Fruit fly (Drosophila melanogaster): Measurements from ENCODE around the gene eag.

eag gene

dm6 chrX:14952097-14952844 lies 3.0 kb upstream of the eag start:
- TF ChIP-seq CG1620 (GFP tag; optimal IDR thresholded peaks at IDR 0.05) (no peak), Clk (GFP tag; optimal IDR thresholded peaks at IDR 0.05) (no peak), pad (GFP tag; optimal IDR thresholded peaks at IDR 0.05) (peak; percentile 86), CG7101 (tag; optimal IDR thresholded peaks at IDR 0.05) (peak; percentile 62), CG12768 (GFP tag; optimal IDR thresholded peaks at IDR 0.05) (no peak), tj (GFP tag; optimal IDR thresholded peaks at IDR 0.05) (peak; percentile 90), Mnt (GFP tag; optimal IDR thresholded peaks at IDR 0.05) (peak; percentile 1), bab1 (GFP tag; optimal IDR thresholded peaks at IDR 0.05) (peak; percentile 78), Crg-1 (GFP tag; optimal IDR thresholded peaks at IDR 0.05) (peak; percentile 18), CG14711 (tag; optimal IDR thresholded peaks at IDR 0.05) (peak; percentile 28), ovo (GFP tag; optimal IDR thresholded peaks at IDR 0.05) (peak; percentile 47), toe (GFP tag; optimal IDR thresholded peaks at IDR 0.05) (no peak), Hr96 (GFP tag; optimal IDR thresholded peaks at IDR 0.05) (no peak), kay (GFP tag; ENCODE audit: borderline replicate concordance) (peak; percentile 45), CG11617 (GFP tag; optimal IDR thresholded peaks at IDR 0.05) (peak; percentile 39), cic (GFP tag; optimal IDR thresholded peaks at IDR 0.05) (no peak), cnc (optimal IDR thresholded peaks at IDR 0.05) (no peak), CG7045 (GFP tag; optimal IDR thresholded peaks at IDR 0.05) (peak; percentile 29), CG33017 (tag; optimal IDR thresholded peaks at IDR 0.05) (no peak), CG5204 (GFP tag; optimal IDR thresholded peaks at IDR 0.05) (no peak)

- peak; percentile 84 for TF ChIP-seq pad (GFP tag; optimal IDR thresholded peaks at IDR 0.05)
- peak; percentile 28 for TF ChIP-seq cic (GFP tag; optimal IDR thresholded peaks at IDR 0.05)
- TF ChIP-seq tj (GFP tag; optimal IDR thresholded peaks at IDR 0.05) = peak; percentile 91
- TF ChIP-seq Clk (GFP tag; optimal IDR thresholded peaks at IDR 0.05) = no peak
- TF ChIP-seq Hr96 (GFP tag; optimal IDR thresholded peaks at IDR 0.05) = peak; percentile 34
- no peak for TF ChIP-seq CG7101 (tag; optimal IDR thresholded peaks at IDR 0.05)
- TF ChIP-seq toe (GFP tag; optimal IDR thresholded peaks at IDR 0.05) = peak; percentile 32
- TF ChIP-seq CG12768 (GFP tag; optimal IDR thresholded peaks at IDR 0.05) = peak; percentile 57
- TF ChIP-seq CG14711 (tag; optimal IDR thresholded peaks at IDR 0.05) = no peak
- no peak for TF ChIP-seq CG1620 (GFP tag; optimal IDR thresholded peaks at IDR 0.05)
- peak; percentile 13 for TF ChIP-seq kay (GFP tag; ENCODE audit: borderline replicate concordance)
- TF ChIP-seq CG7045 (GFP tag; optimal IDR thresholded peaks at IDR 0.05) = no peak
Measured at dm6 chrX:14952845-14953720, 2.2 kb upstream of the eag start, which contains the start of gene pdgy. Gene pdgy (minus strand): TSS chrX:14953532.

dm6 chrX:14953896-14954295 lies 1.4 kb upstream of the eag start:
- TF ChIP-seq pad (GFP tag; optimal IDR thresholded peaks at IDR 0.05) (no peak), bab1 (GFP tag; optimal IDR thresholded peaks at IDR 0.05) (peak; percentile 7), CG12768 (GFP tag; optimal IDR thresholded peaks at IDR 0.05) (no peak), Crg-1 (GFP tag; optimal IDR thresholded peaks at IDR 0.05) (no peak), CG5204 (GFP tag; optimal IDR thresholded peaks at IDR 0.05) (no peak), Clk (GFP tag; optimal IDR thresholded peaks at IDR 0.05) (no peak), CG14711 (tag; optimal IDR thresholded peaks at IDR 0.05) (no peak), kay (GFP tag; ENCODE audit: borderline replicate concordance) (no peak), cnc (optimal IDR thresholded peaks at IDR 0.05) (no peak), CG7101 (tag; optimal IDR thresholded peaks at IDR 0.05) (peak; percentile 31), tj (GFP tag; optimal IDR thresholded peaks at IDR 0.05) (no peak), Hr96 (GFP tag; optimal IDR thresholded peaks at IDR 0.05) (peak; percentile 7), CG1620 (GFP tag; optimal IDR thresholded peaks at IDR 0.05) (peak; percentile 65), CG11617 (GFP tag; optimal IDR thresholded peaks at IDR 0.05) (no peak)

dm6 chrX:14960856-14961255 lies 5.6 kb downstream of the eag start:
- TF ChIP-seq ovo (GFP tag; optimal IDR thresholded peaks at IDR 0.05) (no peak), CG33017 (tag; optimal IDR thresholded peaks at IDR 0.05) (no peak), tj (GFP tag; optimal IDR thresholded peaks at IDR 0.05) (no peak), CG12768 (GFP tag; optimal IDR thresholded peaks at IDR 0.05) (no peak), Hr96 (GFP tag; optimal IDR thresholded peaks at IDR 0.05) (no peak), CG1620 (GFP tag; optimal IDR thresholded peaks at IDR 0.05) (no peak), Clk (GFP tag; optimal IDR thresholded peaks at IDR 0.05) (no peak), pad (GFP tag; optimal IDR thresholded peaks at IDR 0.05) (no peak), CG5204 (GFP tag; optimal IDR thresholded peaks at IDR 0.05) (no peak), Mnt (GFP tag; optimal IDR thresholded peaks at IDR 0.05) (no peak), CG7101 (tag; optimal IDR thresholded peaks at IDR 0.05) (no peak), CG11617 (GFP tag; optimal IDR thresholded peaks at IDR 0.05) (no peak), cnc (optimal IDR thresholded peaks at IDR 0.05) (no peak), CG14711 (tag; optimal IDR thresholded peaks at IDR 0.05) (no peak), kay (GFP tag; ENCODE audit: borderline replicate concordance) (no peak), cic (GFP tag; optimal IDR thresholded peaks at IDR 0.05) (no peak), toe (GFP tag; optimal IDR thresholded peaks at IDR 0.05) (no peak), bab1 (GFP tag; optimal IDR thresholded peaks at IDR 0.05) (no peak)

- TF ChIP-seq bab1 (GFP tag; optimal IDR thresholded peaks at IDR 0.05) = no peak
- TF ChIP-seq CG7045 (GFP tag; optimal IDR thresholded peaks at IDR 0.05) = no peak
- TF ChIP-seq cic (GFP tag; optimal IDR thresholded peaks at IDR 0.05) = no peak
- no peak for TF ChIP-seq Mnt (GFP tag; optimal IDR thresholded peaks at IDR 0.05)
- TF ChIP-seq CG7101 (tag; optimal IDR thresholded peaks at IDR 0.05) = no peak
- TF ChIP-seq Hr96 (GFP tag; optimal IDR thresholded peaks at IDR 0.05) = no peak
- no peak for TF ChIP-seq CG11617 (GFP tag; optimal IDR thresholded peaks at IDR 0.05)
- TF ChIP-seq Crg-1 (GFP tag; optimal IDR thresholded peaks at IDR 0.05) = no peak
- no peak for TF ChIP-seq CG14711 (tag; optimal IDR thresholded peaks at IDR 0.05)
- TF ChIP-seq CG1620 (GFP tag; optimal IDR thresholded peaks at IDR 0.05) = no peak
- TF ChIP-seq ovo (GFP tag; optimal IDR thresholded peaks at IDR 0.05) = no peak
- no peak for TF ChIP-seq CG5204 (GFP tag; optimal IDR thresholded peaks at IDR 0.05)
- TF ChIP-seq cnc (optimal IDR thresholded peaks at IDR 0.05) = no peak
- TF ChIP-seq tj (GFP tag; optimal IDR thresholded peaks at IDR 0.05) = no peak
- no peak for TF ChIP-seq pad (GFP tag; optimal IDR thresholded peaks at IDR 0.05)
Measured at dm6 chrX:15019413-15019812, 64.1 kb downstream of the eag start.
